Fruit fly (Drosophila melanogaster): ENCODE measurements around the gene Sfp24F.
A peak's percentile ranks its signal among the peaks of the same experiment; 100 is the strongest.

Sfp24F gene

dm6 chr2L:4403013-4403604 is 38.8 kb downstream of the Sfp24F start, which contains the start of gene Dim1 (continued):
- TF ChIP-seq vvl (GFP tag; IDR thresholded peaks at IDR 0.05) (peak; percentile 59; the same call in 1 of the 2 replicates), al (GFP tag; IDR thresholded peaks at IDR 0.05) (no peak), CG4360 (GFP tag; IDR thresholded peaks at IDR 0.05) (no peak), exex (tag; optimal IDR thresholded peaks at IDR 0.05) (no peak), chn (GFP tag; optimal IDR thresholded peaks at IDR 0.05) (no peak), tin (GFP tag; optimal IDR thresholded peaks at IDR 0.05) (no peak), ken (GFP tag; IDR thresholded peaks at IDR 0.05) (no peak), zen2 (GFP tag; IDR thresholded peaks at IDR 0.05; ENCODE audit: partially characterized antibody) (peak; percentile 81), croc (GFP tag; conservative IDR thresholded peaks at IDR 0.05) (no peak), Lhr (GFP tag; optimal IDR thresholded peaks at IDR 0.05) (peak; percentile 19), Dll (GFP tag; IDR thresholded peaks at IDR 0.05; ENCODE audit: partially characterized antibody) (peak; percentile 85), CG10267 (tag; optimal IDR thresholded peaks at IDR 0.05) (no peak), bab2 (GFP tag; optimal IDR thresholded peaks at IDR 0.05) (no peak), stc (GFP tag; IDR thresholded peaks at IDR 0.05) (no peak), ab (GFP tag; optimal IDR thresholded peaks at IDR 0.05) (no peak), sug (tag; optimal IDR thresholded peaks at IDR 0.05) (no peak), E2f1 (GFP tag; IDR thresholded peaks at IDR 0.05) (no peak), CG10431 (GFP tag; optimal IDR thresholded peaks at IDR 0.05) (no peak), CG2875 (GFP tag; optimal IDR thresholded peaks at IDR 0.05) (peak; percentile 33), CG30403 (GFP tag; optimal IDR thresholded peaks at IDR 0.05) (peak; percentile 6), br (optimal IDR thresholded peaks at IDR 0.05) (no peak), hth (optimal IDR thresholded peaks at IDR 0.05) (no peak), Blimp-1 (GFP tag; optimal IDR thresholded peaks at IDR 0.05) (no peak), ems (GFP tag; optimal IDR thresholded peaks at IDR 0.05) (peak; percentile 15), CG10565 (GFP tag; optimal IDR thresholded peaks at IDR 0.05) (no peak), Hr78 (GFP tag; optimal IDR thresholded peaks at IDR 0.05) (no peak), CG6765 (GFP tag; optimal IDR thresholded peaks at IDR 0.05) (peak; percentile 37), tgo (GFP tag; IDR thresholded peaks at IDR 0.05) (no peak), CG7987 (GFP tag; optimal IDR thresholded peaks at IDR 0.05) (peak; percentile 56), chif (GFP tag; optimal IDR thresholded peaks at IDR 0.05) (no peak), CG6272 (GFP tag; IDR thresholded peaks at IDR 0.05) (no peak), NC2α (GFP tag; optimal IDR thresholded peaks at IDR 0.05) (no peak), Jarid2 (GFP tag; optimal IDR thresholded peaks at IDR 0.05) (no peak)

dm6 chr2L:4400653-4401052 is 41.2 kb downstream of the Sfp24F start, which contains the start of gene CG33003:
Gene CG33003 (plus strand): TSS chr2L:4400953.
- TF ChIP-seq CG34422 (GFP tag; IDR thresholded peaks at IDR 0.05) (no peak), gcm2 (GFP tag; optimal IDR thresholded peaks at IDR 0.05) (no peak), Xrp1 (GFP tag; IDR thresholded peaks at IDR 0.05) (no peak)

dm6 chr2L:4393842-4394421 is 47.9 kb downstream of the Sfp24F start, which contains the start of gene CG3652:
Gene CG3652 (minus strand): TSS chr2L:4393876.
- TF ChIP-seq fu2 (GFP tag; optimal IDR thresholded peaks at IDR 0.05), result no peak
- no peak for TF ChIP-seq h (optimal IDR thresholded peaks at IDR 0.05)
- peak; percentile 46; the same call in 1 of the 2 replicates for TF ChIP-seq unc-4 (GFP tag; IDR thresholded peaks at IDR 0.05; ENCODE audit: partially characterized antibody)
- TF ChIP-seq grn (GFP tag; optimal IDR thresholded peaks at IDR 0.05), result no peak
- TF ChIP-seq zfh1 (GFP tag; IDR thresholded peaks at IDR 0.05), result no peak
- TF ChIP-seq CG4360 (GFP tag; IDR thresholded peaks at IDR 0.05), result no peak
- TF ChIP-seq pho (GFP tag; optimal IDR thresholded peaks at IDR 0.05), result peak; percentile 37
- peak; percentile 43 for TF ChIP-seq Ets65A (GFP tag)
- no peak for TF ChIP-seq CG17802 (tag; optimal IDR thresholded peaks at IDR 0.05)
- TF ChIP-seq CG6175 (GFP tag; IDR thresholded peaks at IDR 0.05), result no peak
- no peak for TF ChIP-seq CG4328 (GFP tag; optimal IDR thresholded peaks at IDR 0.05)
- no peak for TF ChIP-seq CG13296 (GFP tag; optimal IDR thresholded peaks at IDR 0.05)
- no peak for TF ChIP-seq CG18011 (GFP tag; optimal IDR thresholded peaks at IDR 0.05)
- peak; percentile 47 for TF ChIP-seq pzg (GFP tag; optimal IDR thresholded peaks at IDR 0.05)
- TF ChIP-seq jumu (GFP tag; optimal IDR thresholded peaks at IDR 0.05), result peak; percentile 30
- TF ChIP-seq unpg (GFP tag; optimal IDR thresholded peaks at IDR 0.05), result no peak

Data from whole organism, embryonic.